Fruit fly (Drosophila melanogaster) whole organism, pupa: ENCODE data around the gene CG18661.

ENCODE experiments used
- CG10348 ChIP-seq: fragments of 200-800 bp; sonication (Bioruptor generic); IDR thresholded peaks from 2 replicates; pipeline ENCODE4 v1.3.6; 2022; ENCODE audit warnings: missing biosample characterization, missing genetic modification characterization
- CG12605 ChIP-seq: fragments of 200-800 bp; sonication (Bioruptor generic); IDR thresholded peaks from 2 replicates; pipeline ENCODE4 v1.3.6; 2022; ENCODE audit warnings: missing biosample characterization, missing genetic modification characterization
- CG13204 ChIP-seq: fragments of 200-800 bp; sonication (Bioruptor generic); optimal IDR thresholded peaks from 2 replicates; lab custom pipeline; 2018; ENCODE audit warnings: missing biosample characterization, mild to moderate bottlenecking, missing genetic modification characterization, moderate library complexity
- CG14655 ChIP-seq: fragments of 200-800 bp; sonication (Bioruptor generic); optimal IDR thresholded peaks from 3 replicates; lab custom pipeline; 2017; ENCODE audit warnings: mild to moderate bottlenecking, missing biosample characterization, missing genetic modification reagents, missing genetic modification characterization
- CG15710 ChIP-seq: fragments of 200-800 bp; sonication (Bioruptor generic); optimal IDR thresholded peaks from 2 replicates; lab custom pipeline; 2018; ENCODE audit warnings: missing biosample characterization, mild to moderate bottlenecking, missing genetic modification characterization, moderate library complexity
- CG17806 ChIP-seq: fragments of 200-800 bp; sonication (Bioruptor generic); optimal IDR thresholded peaks from 2 replicates; lab custom pipeline; 2018; ENCODE audit warnings: missing biosample characterization, mild to moderate bottlenecking, missing genetic modification characterization, moderate library complexity
- CG34367 ChIP-seq: fragments of 200-800 bp; sonication (Bioruptor generic); optimal IDR thresholded peaks from 2 replicates; lab custom pipeline; 2018; ENCODE audit warnings: missing biosample characterization, mild to moderate bottlenecking, missing genetic modification characterization
- CG4496 ChIP-seq: fragments of 200-800 bp; sonication (Bioruptor generic); IDR thresholded peaks from 3 replicates; pipeline ENCODE4 v1.3.6; 2022; ENCODE audit warnings: missing biosample characterization, missing genetic modification characterization
- CG8159 ChIP-seq: fragments of 200-800 bp; sonication (Bioruptor generic); optimal IDR thresholded peaks from 3 replicates; lab custom pipeline; 2018; ENCODE audit warnings: missing biosample characterization, mild to moderate bottlenecking, missing genetic modification characterization, moderate library complexity
- CG8301 ChIP-seq: fragments of 200-800 bp; sonication (Bioruptor generic); optimal IDR thresholded peaks from 2 replicates; lab custom pipeline; 2018; ENCODE audit warnings: missing biosample characterization, mild to moderate bottlenecking, missing genetic modification characterization
- CG9948 ChIP-seq: fragments of 200-800 bp; sonication (Bioruptor generic); optimal IDR thresholded peaks from 2 replicates; lab custom pipeline; 2018; ENCODE audit warnings: missing biosample characterization, mild to moderate bottlenecking, missing genetic modification characterization, moderate library complexity
- D1 ChIP-seq: fragments of 200-800 bp; sonication (Bioruptor generic); optimal IDR thresholded peaks from 2 replicates; lab custom pipeline; 2018; ENCODE audit warnings: missing biosample characterization, mild to moderate bottlenecking, missing genetic modification characterization, moderate library complexity
- EcR ChIP-seq: fragments of 200-800 bp; sonication (Bioruptor generic); optimal IDR thresholded peaks from 3 replicates; lab custom pipeline; 2019; ENCODE audit warnings: missing biosample characterization, missing genetic modification characterization, mild to moderate bottlenecking, moderate library complexity, missing genetic modification reagents
- Ets98B ChIP-seq: fragments of 200-800 bp; sonication (Bioruptor generic); IDR thresholded peaks from 2 replicates; pipeline ENCODE4 v1.3.6; 2022; ENCODE audit warnings: missing biosample characterization, missing genetic modification characterization
- Pif1A ChIP-seq: fragments of 200-800 bp; sonication (Bioruptor generic); optimal IDR thresholded peaks from 3 replicates; lab custom pipeline; 2016; ENCODE audit warnings: missing biosample characterization, missing genetic modification characterization
- Pif1B ChIP-seq: fragments of 200-800 bp; sonication (Bioruptor generic); optimal IDR thresholded peaks from 3 replicates; lab custom pipeline; 2016; ENCODE audit warnings: missing biosample characterization, missing genetic modification characterization
- Snoo ChIP-seq: fragments of 200-800 bp; sonication (Bioruptor generic); optimal IDR thresholded peaks from 3 replicates; lab custom pipeline; 2017; ENCODE audit warnings: missing biosample characterization, mild to moderate bottlenecking, missing genetic modification characterization, inconsistent platforms
- fd96Ca ChIP-seq: fragments of 200-800 bp; sonication (Bioruptor generic); IDR thresholded peaks from 3 replicates; pipeline ENCODE4 v1.3.6; 2022; ENCODE audit warnings: missing biosample characterization, missing genetic modification characterization
- gl ChIP-seq: fragments of 200-800 bp; sonication (Bioruptor generic); optimal IDR thresholded peaks from 2 replicates; lab custom pipeline; 2018; ENCODE audit warnings: missing biosample characterization, mild to moderate bottlenecking, missing genetic modification characterization
- rn ChIP-seq: fragments of 200-800 bp; sonication (Bioruptor generic); IDR thresholded peaks from 2 replicates; pipeline ENCODE4 v1.3.6; 2022; ENCODE audit warnings: missing biosample characterization, missing genetic modification characterization

The CG18661 gene

DNA sequence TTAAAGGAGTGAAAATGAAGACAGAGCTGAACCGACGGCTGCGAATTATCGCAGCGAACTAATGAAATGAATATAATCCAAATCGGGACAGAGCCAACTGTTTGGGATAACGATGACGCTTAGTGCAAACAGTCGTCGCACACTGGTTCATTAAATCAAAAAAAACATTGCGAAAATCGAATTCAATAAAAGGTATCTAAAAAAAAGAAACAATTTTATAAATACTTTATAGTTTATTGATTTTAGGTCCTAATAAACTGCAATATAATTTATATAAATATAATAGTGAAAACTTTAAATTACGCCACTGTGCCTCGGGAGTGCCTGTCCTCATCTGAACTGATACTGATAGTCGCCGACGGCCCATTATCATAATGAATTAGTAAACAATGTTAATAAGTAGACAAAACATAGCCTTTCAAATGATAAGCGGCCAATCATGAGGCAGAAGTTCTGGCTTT, 38.4 kb upstream of the CG18661 start, which contains the start of gene CG31886:
TSS of gene CG31886 (minus strand) at position 51 of the 461 bp plus-strand sequence.
- TF ChIP-seq CG12605 (GFP tag; lab: Robert Waterston, UW) = no peak; the same call in 1 of the 2 replicates
- no peak for TF ChIP-seq CG13204
- no peak for TF ChIP-seq CG34367
- TF ChIP-seq gl = no peak
- TF ChIP-seq CG8301 (tag; lab: Kevin White, UChicago) = no peak
- peak; percentile 72 for TF ChIP-seq CG14655 (GFP tag; lab: Kevin White, UChicago)
- TF ChIP-seq Pif1B (GFP tag; lab: Kevin White, UChicago) = peak; percentile 27
- no peak for TF ChIP-seq CG15710 (tag; lab: Kevin White, UChicago)
- TF ChIP-seq fd96Ca (GFP tag; lab: Robert Waterston, UW) = peak; percentile 72
- TF ChIP-seq Pif1A (GFP tag; lab: Kevin White, UChicago) = peak; percentile 35
- TF ChIP-seq CG9948 = no peak

- TF ChIP-seq EcR (GFP tag; lab: Kevin White, UChicago) (no peak), CG9948 (no peak), CG10348 (GFP tag; lab: Robert Waterston, UW) (no peak), CG15710 (tag; lab: Kevin White, UChicago) (no peak)
These were observed 35.2 kb upstream of the CG18661 start, which contains the start of the genes CG9525 and CG32985 for dm6 chr2L:8962254-8962653. TSS of gene CG9525 (minus strand) at chr2L:8962354. TSS of gene CG32985 (plus strand) at chr2L:8962533.

DNA sequence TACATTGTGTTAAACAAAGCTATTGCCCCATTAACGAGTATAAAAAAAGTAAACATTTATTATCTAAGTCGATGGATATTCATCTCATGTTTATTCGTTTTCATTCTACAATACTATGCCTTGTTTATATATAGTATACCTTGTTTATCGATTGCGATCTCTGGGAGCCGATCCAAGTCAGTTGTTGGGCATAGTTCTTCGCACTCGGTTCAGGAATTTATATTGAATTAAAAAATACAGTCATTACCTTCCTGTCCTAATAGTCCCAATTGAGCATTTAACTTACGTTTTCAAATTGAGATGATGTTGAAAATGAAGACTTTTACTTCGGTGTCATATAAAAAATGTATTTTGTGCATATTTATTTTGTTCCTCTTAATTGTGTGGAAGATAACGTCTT, 32.7 kb upstream of the CG18661 start, which contains the start of gene CG32984:
TSS of gene CG32984 (plus strand) at position 301 of the 400 bp plus-strand sequence.
- TF ChIP-seq CG10348 (GFP tag; lab: Robert Waterston, UW) = no peak
- no peak for TF ChIP-seq CG34367
- TF ChIP-seq CG12605 (GFP tag; lab: Robert Waterston, UW) = no peak
- no peak for TF ChIP-seq rn
- TF ChIP-seq CG9948 = no peak
- no peak for TF ChIP-seq D1 (tag; lab: Kevin White, UChicago)
- TF ChIP-seq Snoo (tag; lab: Kevin White, UChicago) = no peak
- TF ChIP-seq Pif1A (GFP tag; lab: Kevin White, UChicago) = no peak
- TF ChIP-seq CG8301 (tag; lab: Kevin White, UChicago) = no peak
- no peak for TF ChIP-seq CG8159
- TF ChIP-seq CG4496 (GFP tag; lab: Robert Waterston, UW) = no peak
- no peak for TF ChIP-seq fd96Ca (GFP tag; lab: Robert Waterston, UW)
- TF ChIP-seq CG13204 = no peak
- no peak for TF ChIP-seq Pif1B (GFP tag; lab: Kevin White, UChicago)
- no peak for TF ChIP-seq Ets98B (GFP tag; lab: Robert Waterston, UW)
- no peak for TF ChIP-seq gl
- TF ChIP-seq CG15710 (tag; lab: Kevin White, UChicago) = no peak
- TF ChIP-seq EcR (GFP tag; lab: Kevin White, UChicago) = no peak
- TF ChIP-seq CG14655 (GFP tag; lab: Kevin White, UChicago) = no peak

DNA sequence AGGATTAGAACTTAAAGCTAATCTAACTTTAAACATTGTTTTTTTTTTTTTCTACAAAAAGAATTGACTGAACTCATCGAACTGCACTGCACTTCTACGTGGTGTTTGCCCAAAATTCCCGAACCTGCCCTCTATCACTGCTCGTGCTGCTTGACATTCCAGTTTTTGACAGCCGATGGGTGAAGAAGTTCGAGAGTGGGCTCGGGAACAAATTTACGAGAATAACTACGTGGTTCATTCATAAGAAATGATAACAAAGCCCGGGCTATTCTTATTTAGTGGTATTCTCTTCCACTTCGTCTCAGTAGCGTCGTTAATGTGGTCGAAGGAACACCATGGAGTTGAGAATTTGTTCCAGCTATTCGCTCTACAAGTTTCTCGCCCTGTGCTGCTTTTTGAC, 30.2 kb upstream of the CG18661 start, which contains the start of gene CG18088:
TSS of gene CG18088 (plus strand) at position 301 of the 400 bp plus-strand sequence.
- TF ChIP-seq CG8159 (no peak), CG9948 (no peak), Snoo (tag; lab: Kevin White, UChicago) (no peak), EcR (GFP tag; lab: Kevin White, UChicago) (no peak), Ets98B (GFP tag; lab: Robert Waterston, UW) (no peak), CG8301 (tag; lab: Kevin White, UChicago) (no peak), D1 (tag; lab: Kevin White, UChicago) (no peak), Pif1A (GFP tag; lab: Kevin White, UChicago) (no peak), CG10348 (GFP tag; lab: Robert Waterston, UW) (no peak), Pif1B (GFP tag; lab: Kevin White, UChicago) (no peak), CG34367 (no peak), fd96Ca (GFP tag; lab: Robert Waterston, UW) (no peak)

dm6 chr2L:8972905-8973304, 24.5 kb upstream of the CG18661 start:
- TF ChIP-seq Pif1B (GFP tag; lab: Kevin White, UChicago) (no peak), CG10348 (GFP tag; lab: Robert Waterston, UW) (no peak), CG34367 (no peak), CG12605 (GFP tag; lab: Robert Waterston, UW) (no peak), CG15710 (tag; lab: Kevin White, UChicago) (no peak), CG4496 (GFP tag; lab: Robert Waterston, UW) (no peak), CG14655 (GFP tag; lab: Kevin White, UChicago) (no peak), CG9948 (no peak), CG17806 (no peak), CG8159 (no peak), CG8301 (tag; lab: Kevin White, UChicago) (no peak), Pif1A (GFP tag; lab: Kevin White, UChicago) (no peak), D1 (tag; lab: Kevin White, UChicago) (no peak)
- TF ChIP-seq, all 21 proteins: peak for 0

dm6 chr2L:8974506-8974905, 22.9 kb upstream of the CG18661 start:
- TF ChIP-seq CG9948 (no peak), Pif1B (GFP tag; lab: Kevin White, UChicago) (no peak)

dm6 chr2L:8975328-8975727, 22.1 kb upstream of the CG18661 start, which contains the start of gene CG9541:
TSS of gene CG9541 (minus strand) at chr2L:8975428.
- TF ChIP-seq gl = no peak
- no peak for TF ChIP-seq CG4496 (GFP tag; lab: Robert Waterston, UW)
- no peak for TF ChIP-seq CG34367
- TF ChIP-seq CG17806 = no peak
